Fruit fly (Drosophila melanogaster) whole organism, embryonic: ENCODE measurements around the gene Iru.
A peak's percentile ranks its signal among the peaks of the same experiment; 100 is the strongest.

Source experiments
- BEAF-32 ChIP-seq: fragments of 200-800 bp; sonication (Bioruptor generic); optimal IDR thresholded peaks from 3 replicates; lab custom pipeline; 2017; ENCODE audit warnings: missing biosample characterization, missing genetic modification characterization, mild to moderate bottlenecking, moderate library complexity, missing genetic modification reagents
- Bdp1 ChIP-seq: fragments of 200-800 bp; sonication (Bioruptor generic); optimal IDR thresholded peaks from 3 replicates; lab custom pipeline; 2016; ENCODE audit warnings: missing biosample characterization, missing genetic modification characterization
- CG10431 ChIP-seq: fragments of 200-800 bp; sonication (Bioruptor generic); optimal IDR thresholded peaks from 3 replicates; lab custom pipeline; 2018; ENCODE audit warnings: missing biosample characterization, mild to moderate bottlenecking, missing genetic modification characterization
- CG11456 ChIP-seq: fragments of 200-800 bp; sonication (Bioruptor generic); IDR thresholded peaks from 3 replicates; pipeline ENCODE4 v1.3.6; 2022; ENCODE audit warnings: missing biosample characterization, missing genetic modification characterization
- CG12391 ChIP-seq: fragments of 200-800 bp; sonication (Bioruptor generic); optimal IDR thresholded peaks from 3 replicates; lab custom pipeline; 2018; ENCODE audit warnings: missing biosample characterization, mild to moderate bottlenecking, missing genetic modification characterization, moderate library complexity
- CG13287 ChIP-seq: fragments of 200-800 bp; sonication (Bioruptor generic); IDR thresholded peaks from 2 replicates; pipeline ENCODE4 v1.3.6; 2022; ENCODE audit warnings: missing biosample characterization, missing genetic modification characterization; ENCODE audit not compliant: partially characterized antibody
- CG15601 ChIP-seq: fragments of 200-800 bp; sonication (Bioruptor generic); optimal IDR thresholded peaks from 3 replicates; lab custom pipeline; 2019; ENCODE audit warnings: missing biosample characterization, mild to moderate bottlenecking, missing genetic modification characterization, moderate library complexity
- CG17802 ChIP-seq: fragments of 200-800 bp; sonication (Bioruptor generic); optimal IDR thresholded peaks from 2 replicates; lab custom pipeline; 2018; ENCODE audit warnings: missing biosample characterization, mild to moderate bottlenecking, missing genetic modification characterization, moderate library complexity
- CG30020 ChIP-seq: fragments of 200-800 bp; optimal IDR thresholded peaks from 2 replicates; lab custom pipeline; 2019; ENCODE audit warnings: missing biosample characterization, mild to moderate bottlenecking, missing genetic modification characterization, moderate library complexity
- CG32532 ChIP-seq: fragments of 200-800 bp; sonication (Bioruptor generic); IDR thresholded peaks from 2 replicates; pipeline ENCODE4 v1.3.6; 2022; ENCODE audit warnings: missing biosample characterization, missing genetic modification characterization
- CG33213 ChIP-seq: fragments of 200-800 bp; sonication (Bioruptor generic); optimal IDR thresholded peaks from 3 replicates; lab custom pipeline; 2016; ENCODE audit warnings: missing biosample characterization, missing genetic modification characterization
- CG3407 ChIP-seq: fragments of 200-800 bp; sonication (Bioruptor generic); optimal IDR thresholded peaks from 2 replicates; lab custom pipeline; 2018; ENCODE audit warnings: missing biosample characterization, mild to moderate bottlenecking, missing genetic modification characterization
- CG4328 ChIP-seq: fragments of 200-800 bp; sonication (Bioruptor generic); optimal IDR thresholded peaks from 3 replicates; lab custom pipeline; 2017; ENCODE audit warnings: missing biosample characterization, missing genetic modification reagents, missing genetic modification characterization
- CG4617 ChIP-seq: fragments of 200-800 bp; sonication (Bioruptor generic); optimal IDR thresholded peaks from 3 replicates; lab custom pipeline; 2016; ENCODE audit warnings: missing biosample characterization, missing genetic modification characterization, borderline replicate concordance
- CG4730 ChIP-seq: fragments of 200-800 bp; sonication (Bioruptor generic); IDR thresholded peaks from 2 replicates; pipeline ENCODE4 v1.3.6; 2022; ENCODE audit warnings: missing biosample characterization, missing genetic modification characterization
- CG7357 ChIP-seq: fragments of 200-800 bp; sonication (Bioruptor generic); IDR thresholded peaks from 3 replicates; pipeline ENCODE4 v1.3.6; 2022; ENCODE audit warnings: missing biosample characterization, missing genetic modification characterization
- D19A ChIP-seq: fragments of 200-800 bp; optimal IDR thresholded peaks from 3 replicates; lab custom pipeline; 2019; ENCODE audit warnings: missing biosample characterization, mild to moderate bottlenecking, missing genetic modification characterization, moderate library complexity
- Dip2 ChIP-seq: fragments of 200-800 bp; sonication (Bioruptor generic); IDR thresholded peaks from 2 replicates; pipeline ENCODE4 v1.3.6; 2022; ENCODE audit warnings: missing biosample characterization, missing genetic modification characterization
- Dp ChIP-seq: fragments of 200-800 bp; sonication (Bioruptor generic); optimal IDR thresholded peaks from 2 replicates; lab custom pipeline; 2018; ENCODE audit warnings: missing biosample characterization, mild to moderate bottlenecking, missing genetic modification characterization, moderate library complexity
- Drgx ChIP-seq: fragments of 200-800 bp; sonication (Bioruptor generic); IDR thresholded peaks from 2 replicates; pipeline ENCODE4 v1.3.6; 2022; ENCODE audit warnings: missing biosample characterization, missing genetic modification characterization
- Elba2 ChIP-seq: fragments of 200-800 bp; sonication (Bioruptor generic); optimal IDR thresholded peaks from 3 replicates; lab custom pipeline; 2016; ENCODE audit warnings: missing biosample characterization, missing genetic modification characterization
- Ets65A ChIP-seq: fragments of 200-800 bp; sonication (Bioruptor generic); peaks from one replicate; lab custom pipeline; 2016; ENCODE audit warnings: missing biosample characterization, missing genetic modification characterization
- Lhr ChIP-seq: fragments of 200-800 bp; sonication (Bioruptor generic); optimal IDR thresholded peaks from 3 replicates; lab custom pipeline; 2017; ENCODE audit warnings: mild to moderate bottlenecking, missing biosample characterization, missing genetic modification reagents, missing genetic modification characterization
- MBD-R2 ChIP-seq: fragments of 200-800 bp; sonication (Bioruptor generic); IDR thresholded peaks from 2 replicates; pipeline ENCODE4 v1.3.6; 2022; ENCODE audit warnings: missing biosample characterization, missing genetic modification characterization
- Myb ChIP-seq: fragments of 200-800 bp; sonication (Bioruptor generic); optimal IDR thresholded peaks from 2 replicates; lab custom pipeline; 2016; ENCODE audit warnings: missing biosample characterization, missing genetic modification characterization
- NC2β ChIP-seq: fragments of 200-800 bp; sonication (Bioruptor generic); optimal IDR thresholded peaks from 2 replicates; lab custom pipeline; 2016; ENCODE audit warnings: missing biosample characterization, missing genetic modification characterization
- Pdp1 ChIP-seq, 2 experiments: fragments of 200-800 bp; sonication (Bioruptor generic); optimal IDR thresholded peaks; 3 replicates each; lab custom pipeline; 2016; ENCODE audit warnings: missing biosample characterization in 2 of 2, missing genetic modification characterization in 2 of 2, mild to moderate bottlenecking in 1 of 2, moderate library complexity in 1 of 2
- Scr ChIP-seq: fragments of 200-800 bp; sonication (Bioruptor generic); IDR thresholded peaks from 2 replicates; pipeline ENCODE4 v1.3.6; 2022; ENCODE audit warnings: missing biosample characterization, missing genetic modification characterization; ENCODE audit not compliant: partially characterized antibody
- Sin3A ChIP-seq: fragments of >200 bp; optimal IDR thresholded peaks from 2 replicates; lab custom pipeline; 2018
- Sry-δ ChIP-seq: fragments of 200-800 bp; sonication (Bioruptor generic); optimal IDR thresholded peaks from 2 replicates; lab custom pipeline; 2016; ENCODE audit warnings: missing biosample characterization, missing genetic modification characterization
- Tbp ChIP-seq: fragments of >200 bp; optimal IDR thresholded peaks from 2 replicates; lab custom pipeline; 2018; ENCODE audit warnings: missing biosample characterization, missing genetic modification characterization
- Trl ChIP-seq, 3 experiments: fragments of >200 bp in 2 of 3; fragments of 200-800 bp in 1 of 3; sonication (Bioruptor generic) in 1 of 3; optimal IDR thresholded peaks; 2 replicates in 1 of 3; 3 replicates in 2 of 3; lab custom pipeline; 2016 to 2017; ENCODE audit warnings: missing biosample characterization in 1 of 3, missing genetic modification characterization in 1 of 3
- Xrp1 ChIP-seq: fragments of 200-800 bp; sonication (Bioruptor generic); IDR thresholded peaks from 2 replicates; pipeline ENCODE4 v1.3.6; 2022; ENCODE audit warnings: missing biosample characterization, missing genetic modification characterization
- amos ChIP-seq: fragments of 200-800 bp; sonication (Bioruptor generic); IDR thresholded peaks from 2 replicates; pipeline ENCODE4 v1.3.6; 2022; ENCODE audit warnings: missing biosample characterization, missing genetic modification characterization; ENCODE audit not compliant: partially characterized antibody
- ase ChIP-seq: fragments of 200-800 bp; sonication (Bioruptor generic); IDR thresholded peaks from 3 replicates; pipeline ENCODE4 v1.3.6; 2022; ENCODE audit warnings: missing biosample characterization, missing genetic modification characterization
- bsh ChIP-seq, 2 experiments: fragments of 200-800 bp; sonication (Bioruptor generic); optimal IDR thresholded peaks; 2 replicates each; lab custom pipeline; 2017 to 2018; ENCODE audit warnings: mild to moderate bottlenecking in 2 of 2, missing biosample characterization in 2 of 2, missing genetic modification characterization in 2 of 2, moderate library complexity in 1 of 2
- chinmo ChIP-seq: fragments of 200-800 bp; sonication (Bioruptor generic); IDR thresholded peaks from 4 replicates; pipeline ENCODE4 v1.3.6; 2022; ENCODE audit warnings: missing biosample characterization, missing genetic modification characterization; ENCODE audit not compliant: partially characterized antibody
- chn ChIP-seq: fragments of 200-800 bp; sonication (Bioruptor generic); optimal IDR thresholded peaks from 2 replicates; lab custom pipeline; 2016; ENCODE audit warnings: missing biosample characterization, missing genetic modification characterization
- dpn ChIP-seq, 2 experiments: fragments of 200-800 bp; sonication (Bioruptor generic); optimal IDR thresholded peaks; 3 replicates each; lab custom pipeline; 2016; ENCODE audit warnings: missing biosample characterization in 2 of 2, missing genetic modification characterization in 2 of 2
- eve ChIP-seq, 2 experiments: fragments of >200 bp; optimal IDR thresholded peaks; 2 replicates each; lab custom pipeline; 2017; ENCODE audit warnings: missing biosample characterization in 2 of 2, missing genetic modification characterization in 2 of 2
- ftz-f1 ChIP-seq: fragments of 200-800 bp; sonication (Bioruptor generic); optimal IDR thresholded peaks from 2 replicates; lab custom pipeline; 2016; ENCODE audit warnings: missing biosample characterization, missing genetic modification characterization
- gem ChIP-seq: fragments of 200-800 bp; sonication (Bioruptor generic); optimal IDR thresholded peaks from 2 replicates; lab custom pipeline; 2019; ENCODE audit warnings: missing biosample characterization, mild to moderate bottlenecking, missing genetic modification characterization, moderate library complexity
- nmo ChIP-seq: fragments of 200-800 bp; sonication (Bioruptor generic); optimal IDR thresholded peaks from 2 replicates; lab custom pipeline; 2018; ENCODE audit warnings: missing biosample characterization, mild to moderate bottlenecking, missing genetic modification characterization, moderate library complexity
- sens ChIP-seq: fragments of 200-800 bp; sonication (Bioruptor generic); peaks from one replicate; lab custom pipeline; 2016; ENCODE audit warnings: missing biosample characterization, missing genetic modification characterization
- tll ChIP-seq, 2 experiments: fragments of 200-800 bp in 1 of 2; fragments of >200 bp in 1 of 2; sonication (Bioruptor generic) in 1 of 2; optimal IDR thresholded peaks; 2 replicates each; lab custom pipeline; 2017 to 2019; ENCODE audit warnings: missing biosample characterization in 2 of 2, missing genetic modification characterization in 2 of 2, mild to moderate bottlenecking in 1 of 2, moderate library complexity in 1 of 2
- trem ChIP-seq: fragments of 200-800 bp; optimal IDR thresholded peaks from 3 replicates; lab custom pipeline; 2019; ENCODE audit warnings: missing biosample characterization, mild to moderate bottlenecking, missing genetic modification characterization, moderate library complexity
- unc-4 ChIP-seq: fragments of 200-800 bp; sonication (Bioruptor generic); IDR thresholded peaks from 2 replicates; pipeline ENCODE4 v1.3.6; 2022; ENCODE audit warnings: missing biosample characterization, missing genetic modification characterization; ENCODE audit not compliant: partially characterized antibody
- yki ChIP-seq: fragments of >200 bp; optimal IDR thresholded peaks from 3 replicates; lab custom pipeline; 2018

Gene Iru

DNA sequence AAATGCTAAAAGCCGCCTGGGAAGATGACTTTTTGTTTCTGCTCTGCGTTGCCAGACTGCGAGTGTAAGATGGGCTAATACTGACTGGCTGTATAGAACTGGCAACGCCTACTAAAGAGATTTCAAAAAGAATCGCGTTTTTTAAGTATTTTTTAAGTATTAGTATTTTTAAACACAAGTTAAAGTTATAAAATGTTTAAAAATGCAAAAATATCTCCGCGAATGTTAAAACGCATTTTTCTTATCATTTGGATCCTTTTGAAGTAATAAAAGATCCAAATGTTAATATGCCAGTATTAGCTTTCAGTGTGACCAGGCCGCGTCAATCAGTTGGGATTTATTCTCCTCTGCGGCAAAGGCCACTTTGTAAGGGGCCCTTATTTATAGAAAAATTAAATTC, at the start of gene Iru, which contains the start of gene Prosbeta3 (continued):
- peak; percentile 45 for TF ChIP-seq CG4617
- TF ChIP-seq CG7357 (GFP tag; lab: Robert Waterston, UW): no peak
- TF ChIP-seq trem (tag; lab: Kevin White, UChicago): peak; percentile 78
- TF ChIP-seq chn: no peak
- TF ChIP-seq MBD-R2 (GFP tag; lab: Robert Waterston, UW): peak; percentile 75
- TF ChIP-seq Sry-δ: peak; percentile 24
- TF ChIP-seq Elba2 (GFP tag; lab: Kevin White, UChicago): peak; percentile 61
- no peak for TF ChIP-seq Tbp
- no peak for TF ChIP-seq ftz-f1 (GFP tag; lab: Kevin White, UChicago)
- TF ChIP-seq Dp (GFP tag; lab: Kevin White, UChicago): peak; percentile 58
- TF ChIP-seq CG4328 (GFP tag; lab: Kevin White, UChicago): no peak
- no peak for TF ChIP-seq yki (lab: Kevin White, UChicago)
- TF ChIP-seq eve (GFP tag; optimal IDR thresholded peaks at IDR 0.05; lab: Kevin White, UChicago): no peak
- peak in 1 of 2 experiments; percentile 85 for TF ChIP-seq tll (GFP tag; optimal IDR thresholded peaks at IDR 0.05; lab: Kevin White, UChicago)
- peak; percentile 90 for TF ChIP-seq Sin3A (lab: Kevin White, UChicago)
- TF ChIP-seq CG3407 (GFP tag; lab: Kevin White, UChicago): no peak
- peak in 1 of 2 experiments; percentile 1 for TF ChIP-seq dpn (GFP tag; optimal IDR thresholded peaks at IDR 0.05; lab: Kevin White, UChicago)
- peak; percentile 66 for TF ChIP-seq nmo (GFP tag; lab: Kevin White, UChicago)
- TF ChIP-seq amos (GFP tag; lab: Robert Waterston, UW): peak; percentile 31; the same call in 1 of the 2 replicates
- TF ChIP-seq ase (GFP tag; lab: Robert Waterston, UW): no peak
- no peak for TF ChIP-seq NC2β
- TF ChIP-seq unc-4 (GFP tag; lab: Robert Waterston, UW): 0 out of 2 replicates have a peak, but pooled peaks have one; percentile 28
- no peak for TF ChIP-seq CG4730 (GFP tag; lab: Robert Waterston, UW)
- no peak for TF ChIP-seq CG17802 (tag; lab: Kevin White, UChicago)
- peak; percentile 12 for TF ChIP-seq CG12391
- peak; percentile 86 for TF ChIP-seq Lhr
- no peak for TF ChIP-seq CG13287
- TF ChIP-seq CG30020 (tag; lab: Kevin White, UChicago): peak; percentile 47
- no peak for TF ChIP-seq Dip2 (GFP tag; lab: Robert Waterston, UW)
- TF ChIP-seq Scr (GFP tag; lab: Robert Waterston, UW): 0 out of 2 replicates have a peak, but pooled peaks have one; percentile 7
- TF ChIP-seq Myb: peak; percentile 51
- TF ChIP-seq CG33213: peak; percentile 61
- peak; percentile 17 for TF ChIP-seq CG15601 (tag; lab: Kevin White, UChicago)

DNA sequence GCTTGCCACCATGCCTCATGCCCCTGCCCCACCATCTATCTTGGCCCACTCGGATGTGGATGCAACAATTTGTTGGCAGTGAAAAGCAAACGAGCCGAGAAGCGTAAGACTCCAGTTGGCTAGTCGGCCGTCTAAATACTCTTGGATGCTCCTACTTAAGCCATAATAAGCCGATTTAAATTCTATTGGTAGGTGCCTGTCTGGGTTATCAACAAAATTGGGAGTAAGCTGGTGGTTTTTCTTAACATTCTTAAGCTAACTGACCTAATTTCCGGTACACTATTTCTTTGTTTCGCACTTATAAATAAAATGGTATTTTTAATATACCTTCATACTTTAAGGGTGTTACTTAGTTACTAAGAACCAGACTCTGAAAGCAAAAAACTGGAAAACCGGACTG, 48.5 kb upstream of the Iru start:
- TF ChIP-seq CG11456 (GFP tag; lab: Robert Waterston, UW) (0 out of 3 replicates have a peak, but pooled peaks have one; percentile 4), D19A (peak; percentile 70), NC2β (no peak), sens (peak; percentile 1), BEAF-32 (GFP tag; lab: Kevin White, UChicago) (no peak)

DNA sequence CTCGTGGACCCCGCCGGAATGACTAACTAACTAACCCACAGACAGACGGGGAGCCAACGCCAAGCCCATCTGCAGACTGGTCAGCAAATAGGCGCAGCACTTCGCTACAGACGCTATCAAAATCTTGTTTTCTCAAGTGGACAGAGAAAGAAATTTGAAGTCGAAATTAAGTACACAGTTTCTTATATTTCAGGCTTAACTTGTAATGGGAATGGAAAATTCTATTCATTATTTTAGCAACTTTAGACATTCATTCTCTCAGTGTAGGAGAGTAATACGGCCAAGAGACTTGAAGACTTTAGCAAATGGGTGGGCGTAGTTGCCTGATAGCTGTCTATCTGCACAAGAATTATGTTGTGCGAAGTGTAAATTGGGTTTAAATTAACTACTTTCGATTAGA, 48.0 kb upstream of the Iru start:
- TF ChIP-seq CG12391: no peak
- TF ChIP-seq chinmo: 0 out of 4 replicates have a peak, but pooled peaks have one; percentile 35
- no peak for TF ChIP-seq Bdp1
- TF ChIP-seq Drgx (GFP tag; lab: Robert Waterston, UW): peak; percentile 71
- TF ChIP-seq Trl (optimal IDR thresholded peaks at IDR 0.05; lab: Kevin White, UChicago): no peak
- no peak for TF ChIP-seq Trl (GFP tag; optimal IDR thresholded peaks at IDR 0.05; lab: Kevin White, UChicago)
- TF ChIP-seq Ets65A (GFP tag; lab: Kevin White, UChicago): peak; percentile 54
- TF ChIP-seq CG10431 (GFP tag; lab: Kevin White, UChicago): no peak
- TF ChIP-seq CG32532 (GFP tag; lab: Robert Waterston, UW): no peak
- no peak for TF ChIP-seq Pdp1 (GFP tag; optimal IDR thresholded peaks at IDR 0.05; lab: Kevin White, UChicago)
- peak; percentile 8 for TF ChIP-seq gem (tag; lab: Kevin White, UChicago)
- TF ChIP-seq bsh (GFP tag; optimal IDR thresholded peaks at IDR 0.05; lab: Kevin White, UChicago): peak in 1 of 2 experiments; percentile 53
- 0 out of 2 replicates have a peak, but pooled peaks have one; percentile 8 for TF ChIP-seq Xrp1 (GFP tag; lab: Robert Waterston, UW)
- TF ChIP-seq, all 482 proteins: peak for 6
